Worm (Caenorhabditis elegans): ENCODE measurements around the gene F44E5.17.
A peak's percentile ranks its signal among the peaks of the same experiment; 100 is the strongest.

F44E5.17 gene

ce11 chrII:11727438-11727837 is 21.0 kb downstream of the F44E5.17 start:
- no peak for TF ChIP-seq ceh-2 (tag; optimal IDR thresholded peaks at IDR 0.05)
- TF ChIP-seq ets-4 (tag; optimal IDR thresholded peaks at IDR 0.05) = no peak
- TF ChIP-seq Y22D7AL.16 (tag; optimal IDR thresholded peaks at IDR 0.05) = no peak
- no peak for TF ChIP-seq lin-11 (tag; optimal IDR thresholded peaks at IDR 0.05)

ce11 chrII:11726470-11727106 is 21.8 kb downstream of the F44E5.17 start, which contains the start of gene F13D12.5:
Gene F13D12.5, plus strand, starts transcription at chrII:11726814.
- TF ChIP-seq ceh-24 (tag; optimal IDR thresholded peaks at IDR 0.05) (no peak), ahr-1 (tag; optimal IDR thresholded peaks at IDR 0.05) (no peak), dmd-4 (tag; optimal IDR thresholded peaks at IDR 0.05; ENCODE audit: borderline replicate concordance) (no peak), ref-2 (tag; optimal IDR thresholded peaks at IDR 0.05) (no peak), fax-1 (tag; optimal IDR thresholded peaks at IDR 0.05) (no peak), C08G9.2 (tag; optimal IDR thresholded peaks at IDR 0.05) (no peak), pros-1 (tag; optimal IDR thresholded peaks at IDR 0.05) (no peak), che-1 (tag; optimal IDR thresholded peaks at IDR 0.05) (no peak), pat-9 (tag; optimal IDR thresholded peaks at IDR 0.05) (no peak)

- no peak for TF ChIP-seq ceh-6 (GFP tag; optimal IDR thresholded peaks at IDR 0.05)
- no peak for TF ChIP-seq nfya-1 (tag; optimal IDR thresholded peaks at IDR 0.05)
- no peak for TF ChIP-seq che-1 (tag; optimal IDR thresholded peaks at IDR 0.05)
- no peak for TF ChIP-seq F13H6.1 (tag; optimal IDR thresholded peaks at IDR 0.05)
- no peak for TF ChIP-seq syd-9 (tag; optimal IDR thresholded peaks at IDR 0.05)
- no peak for TF ChIP-seq ceh-31 (tag; optimal IDR thresholded peaks at IDR 0.05)
- no peak for TF ChIP-seq hlh-30 (tag; optimal IDR thresholded peaks at IDR 0.05; ENCODE audit: insufficient read depth)
- no peak for TF ChIP-seq Y22D7AL.16 (tag; optimal IDR thresholded peaks at IDR 0.05)
- TF ChIP-seq gmeb-2 (tag; optimal IDR thresholded peaks at IDR 0.05) = no peak
- TF ChIP-seq fkh-10 (GFP tag; optimal IDR thresholded peaks at IDR 0.05) = no peak
- TF ChIP-seq K09A11.1 (tag; optimal IDR thresholded peaks at IDR 0.05; ENCODE audit: insufficient read depth) = no peak
- no peak for TF ChIP-seq ceh-14 (tag; optimal IDR thresholded peaks at IDR 0.05)
- TF ChIP-seq ahr-1 (tag; optimal IDR thresholded peaks at IDR 0.05) = no peak
- TF ChIP-seq ceh-2 (tag; optimal IDR thresholded peaks at IDR 0.05) = no peak
- no peak for TF ChIP-seq ceh-19 (GFP tag; optimal IDR thresholded peaks at IDR 0.05)
- TF ChIP-seq C38D4.7 (GFP tag; optimal IDR thresholded peaks at IDR 0.05) = no peak
- no peak for TF ChIP-seq pqm-1 (tag; optimal IDR thresholded peaks at IDR 0.05)
- TF ChIP-seq tbx-7 (tag; optimal IDR thresholded peaks at IDR 0.05) = no peak
- TF ChIP-seq dve-1 (tag; optimal IDR thresholded peaks at IDR 0.05) = no peak
Observed at ce11 chrII:11725615-11726014, 22.8 kb downstream of the F44E5.17 start.

- TF ChIP-seq tbx-7 (tag; optimal IDR thresholded peaks at IDR 0.05) (no peak), dve-1 (tag; optimal IDR thresholded peaks at IDR 0.05) (no peak), sox-4 (tag; optimal IDR thresholded peaks at IDR 0.05) (no peak), eyg-1 (tag; optimal IDR thresholded peaks at IDR 0.05) (no peak), ceh-18 (tag; optimal IDR thresholded peaks at IDR 0.05) (peak; percentile 33), lin-11 (tag; optimal IDR thresholded peaks at IDR 0.05) (no peak), nfya-1 (tag; optimal IDR thresholded peaks at IDR 0.05) (peak; percentile 17), ztf-16 (tag; optimal IDR thresholded peaks at IDR 0.05) (no peak), elt-4 (tag; optimal IDR thresholded peaks at IDR 0.05) (no peak), unc-42 (tag; optimal IDR thresholded peaks at IDR 0.05) (peak; percentile 86), pha-4 (tag; optimal IDR thresholded peaks at IDR 0.05) (no peak), unc-55 (GFP tag; optimal IDR thresholded peaks at IDR 0.05) (peak; percentile 29), unc-3 (GFP tag; conservative IDR thresholded peaks at IDR 0.05) (no peak), unc-3 (tag; optimal IDR thresholded peaks at IDR 0.05) (no peak), rnt-1 (tag; optimal IDR thresholded peaks at IDR 0.05) (no peak), gmeb-2 (tag; optimal IDR thresholded peaks at IDR 0.05) (no peak), ceh-31 (tag; optimal IDR thresholded peaks at IDR 0.05) (peak; percentile 34), hlh-13 (GFP tag; optimal IDR thresholded peaks at IDR 0.05) (no peak), fax-1 (tag; optimal IDR thresholded peaks at IDR 0.05) (no peak), npax-4 (tag; optimal IDR thresholded peaks at IDR 0.05) (no peak), C38D4.7 (GFP tag; optimal IDR thresholded peaks at IDR 0.05) (no peak), madf-2 (tag; optimal IDR thresholded peaks at IDR 0.05) (no peak), ceh-48 (tag; optimal IDR thresholded peaks at IDR 0.05) (no peak), pqm-1 (tag; optimal IDR thresholded peaks at IDR 0.05) (no peak), hlh-30 (tag; optimal IDR thresholded peaks at IDR 0.05; ENCODE audit: insufficient read depth) (no peak), elt-2 (tag; optimal IDR thresholded peaks at IDR 0.05) (no peak), ceh-30 (tag; optimal IDR thresholded peaks at IDR 0.05) (no peak), che-1 (tag; optimal IDR thresholded peaks at IDR 0.05) (no peak), K09A11.1 (tag; optimal IDR thresholded peaks at IDR 0.05; ENCODE audit: insufficient read depth) (no peak)
Observed at ce11 chrII:11724362-11724761, 24.0 kb downstream of the F44E5.17 start.
